Fruit fly (Drosophila melanogaster) whole organism, embryonic: ENCODE measurements around the gene CG9444.

ENCODE experiments used
- CG10267 ChIP-seq: fragments of 200-800 bp; sonication (Bioruptor generic); optimal IDR thresholded peaks from 2 replicates; lab custom pipeline; 2018; ENCODE audit warnings: missing biosample characterization, mild to moderate bottlenecking, missing genetic modification characterization, moderate library complexity
- CG11398 ChIP-seq: fragments of 200-800 bp; sonication (Bioruptor generic); optimal IDR thresholded peaks from 2 replicates; lab custom pipeline; 2016; ENCODE audit warnings: missing biosample characterization, missing genetic modification characterization
- CG13424 ChIP-seq: fragments of 200-800 bp; sonication (Bioruptor generic); optimal IDR thresholded peaks from 2 replicates; lab custom pipeline; 2019; ENCODE audit warnings: missing biosample characterization, mild to moderate bottlenecking, missing genetic modification characterization, moderate library complexity
- CG13624 ChIP-seq: fragments of 200-800 bp; sonication (Bioruptor generic); optimal IDR thresholded peaks from 2 replicates; lab custom pipeline; 2016; ENCODE audit warnings: missing biosample characterization, missing genetic modification characterization
- CG13894 ChIP-seq: fragments of 200-800 bp; sonication (Bioruptor generic); optimal IDR thresholded peaks from 3 replicates; lab custom pipeline; 2018; ENCODE audit warnings: missing biosample characterization, mild to moderate bottlenecking, missing genetic modification characterization, moderate library complexity
- CG14710 ChIP-seq: fragments of 200-800 bp; sonication (Bioruptor generic); optimal IDR thresholded peaks from 3 replicates; lab custom pipeline; 2019; ENCODE audit warnings: missing biosample characterization, mild to moderate bottlenecking, missing genetic modification characterization, moderate library complexity
- CG15514 ChIP-seq: fragments of 200-800 bp; sonication (Bioruptor generic); optimal IDR thresholded peaks from 3 replicates; lab custom pipeline; 2017; ENCODE audit warnings: missing biosample characterization, missing genetic modification characterization, mild to moderate bottlenecking, moderate library complexity, missing genetic modification reagents
- CG15601 ChIP-seq: fragments of 200-800 bp; sonication (Bioruptor generic); optimal IDR thresholded peaks from 3 replicates; lab custom pipeline; 2019; ENCODE audit warnings: missing biosample characterization, mild to moderate bottlenecking, missing genetic modification characterization, moderate library complexity
- CG1602 ChIP-seq: fragments of 200-800 bp; sonication (Bioruptor generic); optimal IDR thresholded peaks from 3 replicates; lab custom pipeline; 2016; ENCODE audit warnings: missing biosample characterization, missing genetic modification characterization
- CG1603 ChIP-seq: fragments of 200-800 bp; sonication (Bioruptor generic); optimal IDR thresholded peaks from 2 replicates; lab custom pipeline; 2019; ENCODE audit warnings: missing biosample characterization, mild to moderate bottlenecking, missing genetic modification characterization, moderate library complexity
- CG18262 ChIP-seq: fragments of 200-800 bp; optimal IDR thresholded peaks from 3 replicates; lab custom pipeline; 2019; ENCODE audit warnings: missing biosample characterization, mild to moderate bottlenecking, missing genetic modification characterization, moderate library complexity
- CG2712 ChIP-seq: fragments of 200-800 bp; optimal IDR thresholded peaks from 3 replicates; lab custom pipeline; 2019; ENCODE audit warnings: missing biosample characterization, mild to moderate bottlenecking, missing genetic modification characterization, moderate library complexity
- CG30020 ChIP-seq: fragments of 200-800 bp; optimal IDR thresholded peaks from 2 replicates; lab custom pipeline; 2019; ENCODE audit warnings: missing biosample characterization, mild to moderate bottlenecking, missing genetic modification characterization, moderate library complexity
- CG5180 ChIP-seq: fragments of 200-800 bp; sonication (Bioruptor generic); optimal IDR thresholded peaks from 3 replicates; lab custom pipeline; 2017; ENCODE audit warnings: missing biosample characterization, missing genetic modification characterization, mild to moderate bottlenecking, moderate library complexity, missing genetic modification reagents
- CG6683 ChIP-seq: fragments of 200-800 bp; sonication (Bioruptor generic); optimal IDR thresholded peaks from 2 replicates; lab custom pipeline; 2017; ENCODE audit warnings: missing biosample characterization, mild to moderate bottlenecking, missing genetic modification characterization, missing genetic modification reagents
- CG6791 ChIP-seq: fragments of 200-800 bp; sonication (Bioruptor generic); IDR thresholded peaks from 3 replicates; pipeline ENCODE4 v1.3.6; 2022; ENCODE audit warnings: missing biosample characterization, missing genetic modification characterization; ENCODE audit not compliant: partially characterized antibody
- CG7963 ChIP-seq: fragments of 200-800 bp; sonication (Bioruptor generic); IDR thresholded peaks from 3 replicates; pipeline ENCODE4 v1.3.6; 2022; ENCODE audit warnings: missing biosample characterization, missing genetic modification characterization; ENCODE audit not compliant: partially characterized antibody
- CG9437 ChIP-seq: fragments of 200-800 bp; sonication (Bioruptor generic); optimal IDR thresholded peaks from 2 replicates; lab custom pipeline; 2018; ENCODE audit warnings: missing biosample characterization, mild to moderate bottlenecking, missing genetic modification characterization
- CG9727 ChIP-seq: fragments of 200-800 bp; sonication (Bioruptor generic); optimal IDR thresholded peaks from 3 replicates; lab custom pipeline; 2017; ENCODE audit warnings: missing biosample characterization, mild to moderate bottlenecking, missing genetic modification characterization
- CG9876 ChIP-seq: fragments of 200-800 bp; sonication (Bioruptor generic); optimal IDR thresholded peaks from 2 replicates; lab custom pipeline; 2016; ENCODE audit warnings: missing biosample characterization, missing genetic modification characterization
- Fer3 ChIP-seq: fragments of 200-800 bp; sonication (Bioruptor generic); optimal IDR thresholded peaks from 2 replicates; lab custom pipeline; 2018; ENCODE audit warnings: missing biosample characterization, mild to moderate bottlenecking, missing genetic modification characterization, moderate library complexity
- HmgZ ChIP-seq: fragments of 200-800 bp; sonication (Bioruptor generic); optimal IDR thresholded peaks from 2 replicates; lab custom pipeline; 2018; ENCODE audit warnings: missing biosample characterization, mild to moderate bottlenecking, missing genetic modification characterization
- Max ChIP-seq: fragments of 200-800 bp; sonication (Bioruptor generic); optimal IDR thresholded peaks from 2 replicates; lab custom pipeline; 2016; ENCODE audit warnings: missing biosample characterization, mild to moderate bottlenecking, missing genetic modification characterization
- NC2β ChIP-seq: fragments of 200-800 bp; sonication (Bioruptor generic); optimal IDR thresholded peaks from 2 replicates; lab custom pipeline; 2016; ENCODE audit warnings: missing biosample characterization, missing genetic modification characterization
- Nf-YB ChIP-seq: fragments of 200-800 bp; sonication (Bioruptor generic); optimal IDR thresholded peaks from 3 replicates; lab custom pipeline; 2019; ENCODE audit warnings: missing biosample characterization, mild to moderate bottlenecking, missing genetic modification characterization, moderate library complexity
- PHDP ChIP-seq: fragments of 200-800 bp; sonication (Bioruptor generic); optimal IDR thresholded peaks from 3 replicates; lab custom pipeline; 2018; ENCODE audit warnings: missing biosample characterization, mild to moderate bottlenecking, missing genetic modification characterization, moderate library complexity
- Sin3A ChIP-seq: fragments of >200 bp; optimal IDR thresholded peaks from 2 replicates; lab custom pipeline; 2018
- Xbp1 ChIP-seq: fragments of 200-800 bp; sonication (Bioruptor generic); optimal IDR thresholded peaks from 3 replicates; lab custom pipeline; 2016; ENCODE audit warnings: missing biosample characterization, mild to moderate bottlenecking, missing genetic modification characterization
- ato ChIP-seq: fragments of 200-800 bp; sonication (Bioruptor generic); IDR thresholded peaks from 2 replicates; pipeline ENCODE4 v1.3.6; 2022; ENCODE audit warnings: missing biosample characterization, missing genetic modification characterization; ENCODE audit not compliant: partially characterized antibody
- bowl ChIP-seq: fragments of 200-800 bp; sonication (Bioruptor generic); IDR thresholded peaks from 2 replicates; pipeline ENCODE4 v1.3.6; 2022; ENCODE audit warnings: missing biosample characterization, missing genetic modification characterization
- disco-r ChIP-seq: fragments of 200-800 bp; sonication (Bioruptor generic); optimal IDR thresholded peaks from 2 replicates; lab custom pipeline; 2016; ENCODE audit warnings: missing biosample characterization, missing genetic modification characterization
- dmrt99B ChIP-seq: fragments of 200-800 bp; sonication (Bioruptor generic); optimal IDR thresholded peaks from 2 replicates; lab custom pipeline; 2018; ENCODE audit warnings: missing biosample characterization, mild to moderate bottlenecking, missing genetic modification characterization, moderate library complexity
- ems ChIP-seq: fragments of 200-800 bp; sonication (Bioruptor generic); optimal IDR thresholded peaks from 3 replicates; lab custom pipeline; 2016; ENCODE audit warnings: missing biosample characterization, missing genetic modification characterization
- gro ChIP-seq: fragments of 200-800 bp; sonication (Bioruptor generic); optimal IDR thresholded peaks from 2 replicates; lab custom pipeline; 2016; ENCODE audit warnings: missing biosample characterization, missing genetic modification characterization
- hb ChIP-seq: fragments of 200-800 bp; sonication (Bioruptor generic); IDR thresholded peaks from 3 replicates; pipeline ENCODE4 v1.3.6; 2022; ENCODE audit warnings: missing biosample characterization, missing genetic modification characterization; ENCODE audit not compliant: partially characterized antibody
- jumu ChIP-seq: fragments of 200-800 bp; sonication (Bioruptor generic); optimal IDR thresholded peaks from 3 replicates; lab custom pipeline; 2016; ENCODE audit warnings: missing biosample characterization, missing genetic modification characterization
- knrl ChIP-seq: fragments of 200-800 bp; sonication (Bioruptor generic); IDR thresholded peaks from 3 replicates; pipeline ENCODE4 v1.3.6; 2022; ENCODE audit warnings: missing biosample characterization, missing genetic modification characterization; ENCODE audit not compliant: partially characterized antibody
- lola ChIP-seq, 3 experiments: fragments of >200 bp in 2 of 3; fragments of 200-800 bp in 1 of 3; sonication (Bioruptor generic) in 1 of 3; optimal IDR thresholded peaks; 2 replicates each; lab custom pipeline; 2017 to 2019; ENCODE audit warnings: missing biosample characterization in 3 of 3, missing genetic modification characterization in 3 of 3, mild to moderate bottlenecking in 1 of 3, moderate library complexity in 1 of 3
- nmo ChIP-seq: fragments of 200-800 bp; sonication (Bioruptor generic); optimal IDR thresholded peaks from 2 replicates; lab custom pipeline; 2018; ENCODE audit warnings: missing biosample characterization, mild to moderate bottlenecking, missing genetic modification characterization, moderate library complexity
- p53 ChIP-seq: fragments of 200-800 bp; sonication (Bioruptor generic); optimal IDR thresholded peaks from 2 replicates; lab custom pipeline; 2016; ENCODE audit warnings: missing biosample characterization, missing genetic modification characterization
- pan ChIP-seq, 4 experiments: fragments of >200 bp in 3 of 4; fragments of 200-800 bp in 1 of 4; sonication (Bioruptor generic) in 1 of 4; optimal IDR thresholded peaks in 3 of 4; IDR thresholded peaks in 1 of 4; 2 replicates each; pipeline versions ENCODE4 v1.3.6 to Lab custom; 2017 to 2022; ENCODE audit warnings: missing biosample characterization in 2 of 4, missing genetic modification characterization in 2 of 4, mixed read lengths in 1 of 4
- pb ChIP-seq: fragments of 200-800 bp; sonication (Bioruptor generic); optimal IDR thresholded peaks from 3 replicates; lab custom pipeline; 2016; ENCODE audit warnings: missing biosample characterization, missing genetic modification characterization
- phol ChIP-seq: fragments of 200-800 bp; sonication (Bioruptor generic); optimal IDR thresholded peaks from 3 replicates; lab custom pipeline; 2018; ENCODE audit warnings: missing biosample characterization, mild to moderate bottlenecking, missing genetic modification characterization, moderate library complexity
- pzg ChIP-seq: fragments of 200-800 bp; sonication (Bioruptor generic); optimal IDR thresholded peaks from 3 replicates; lab custom pipeline; 2018; ENCODE audit warnings: missing biosample characterization, mild to moderate bottlenecking, missing genetic modification characterization, moderate library complexity
- scrt ChIP-seq: fragments of 200-800 bp; sonication (Bioruptor generic); optimal IDR thresholded peaks from 2 replicates; lab custom pipeline; 2018; ENCODE audit warnings: missing biosample characterization, mild to moderate bottlenecking, missing genetic modification characterization, moderate library complexity
- sens ChIP-seq: fragments of 200-800 bp; sonication (Bioruptor generic); peaks from one replicate; lab custom pipeline; 2016; ENCODE audit warnings: missing biosample characterization, missing genetic modification characterization
- sug ChIP-seq: fragments of 200-800 bp; optimal IDR thresholded peaks from 2 replicates; lab custom pipeline; 2019; ENCODE audit warnings: missing biosample characterization, mild to moderate bottlenecking, missing genetic modification characterization, moderate library complexity
- tna ChIP-seq: fragments of 200-800 bp; sonication (Bioruptor generic); IDR thresholded peaks from 2 replicates; pipeline ENCODE4 v1.3.6; 2022; ENCODE audit warnings: missing biosample characterization, missing genetic modification characterization; ENCODE audit not compliant: partially characterized antibody
- unc-4 ChIP-seq: fragments of 200-800 bp; sonication (Bioruptor generic); IDR thresholded peaks from 2 replicates; pipeline ENCODE4 v1.3.6; 2022; ENCODE audit warnings: missing biosample characterization, missing genetic modification characterization; ENCODE audit not compliant: partially characterized antibody

CG9444 gene

DNA sequence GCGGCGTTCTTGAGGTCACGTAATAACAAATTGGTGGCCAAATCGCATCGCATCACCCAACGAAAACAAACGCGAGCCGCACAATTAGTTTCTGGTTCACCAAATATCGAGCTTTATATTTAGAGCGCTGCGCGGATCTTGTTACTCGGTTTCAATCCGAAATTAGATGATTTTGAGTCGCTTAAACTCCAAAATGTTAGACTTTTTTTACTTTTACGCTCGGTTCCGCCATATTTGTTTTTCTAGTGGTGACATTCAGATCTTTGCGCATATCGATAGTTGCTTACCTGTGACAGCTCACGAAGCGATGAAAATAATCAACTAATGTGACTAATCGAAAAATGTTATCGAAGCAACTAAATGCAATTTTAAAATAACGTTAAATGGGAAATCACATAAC, 46.7 kb downstream of the CG9444 start, which contains the start of gene Scm (continued):
- no peak for TF ChIP-seq CG9727
- no peak for TF ChIP-seq jumu (GFP tag; lab: Kevin White, UChicago)
- peak; percentile 47 for TF ChIP-seq CG2712 (tag; lab: Kevin White, UChicago)
- peak; percentile 4 for TF ChIP-seq CG11398 (GFP tag; lab: Kevin White, UChicago)
- TF ChIP-seq CG1603 (tag; lab: Kevin White, UChicago): peak; percentile 77
- no peak for TF ChIP-seq Fer3 (tag; lab: Kevin White, UChicago)
- no peak for TF ChIP-seq dmrt99B
- no peak for TF ChIP-seq Max (GFP tag; lab: Kevin White, UChicago)
- TF ChIP-seq CG9876: peak; percentile 1
- TF ChIP-seq sug (tag; lab: Kevin White, UChicago): peak; percentile 26
- TF ChIP-seq CG7963 (GFP tag; lab: Robert Waterston, UW): peak; percentile 93
- TF ChIP-seq disco-r (GFP tag; lab: Kevin White, UChicago): no peak
- TF ChIP-seq tna (GFP tag; lab: Robert Waterston, UW): peak; percentile 89
- peak; percentile 19 for TF ChIP-seq gro (GFP tag; lab: Kevin White, UChicago)
- TF ChIP-seq CG15601 (tag; lab: Kevin White, UChicago): peak; percentile 28
- TF ChIP-seq CG13894 (tag; lab: Kevin White, UChicago): peak; percentile 2
- peak; percentile 100 for TF ChIP-seq phol (tag; lab: Kevin White, UChicago)
- peak; percentile 59 for TF ChIP-seq Nf-YB (GFP tag; lab: Kevin White, UChicago)
- TF ChIP-seq pan (optimal IDR thresholded peaks at IDR 0.05; lab: Kevin White, UChicago): no peak
- TF ChIP-seq pan (GFP tag; optimal IDR thresholded peaks at IDR 0.05 in 1 of 2, IDR thresholded peaks at IDR 0.05 in 1 of 2): no peak
- TF ChIP-seq NC2β (GFP tag; lab: Kevin White, UChicago): peak; percentile 3
- peak; percentile 97 for TF ChIP-seq CG6791 (GFP tag; lab: Robert Waterston, UW)
- peak; percentile 19 for TF ChIP-seq CG18262 (tag; lab: Kevin White, UChicago)
- peak; percentile 23 for TF ChIP-seq scrt (GFP tag; lab: Kevin White, UChicago)
- peak; percentile 88 for TF ChIP-seq pzg (GFP tag; lab: Kevin White, UChicago)
- peak; percentile 2 for TF ChIP-seq ems (GFP tag; lab: Kevin White, UChicago)
- no peak for TF ChIP-seq lola (GFP tag; optimal IDR thresholded peaks at IDR 0.05; lab: Kevin White, UChicago)
- peak; percentile 88 for TF ChIP-seq knrl
- peak; percentile 82 for TF ChIP-seq hb (GFP tag; lab: Robert Waterston, UW)
- TF ChIP-seq Xbp1: peak; percentile 19
- peak; percentile 91 for TF ChIP-seq CG9437
- peak; percentile 36 for TF ChIP-seq CG13624
- peak; percentile 3 for TF ChIP-seq CG13424
- no peak for TF ChIP-seq p53 (GFP tag; lab: Kevin White, UChicago)
- peak; percentile 25 for TF ChIP-seq PHDP (tag; lab: Kevin White, UChicago)
- TF ChIP-seq HmgZ (tag; lab: Kevin White, UChicago): peak; percentile 70
- peak; percentile 15 for TF ChIP-seq Sin3A (lab: Kevin White, UChicago)
- no peak for TF ChIP-seq bowl (GFP tag; lab: Robert Waterston, UW)
- TF ChIP-seq CG30020: peak; percentile 52
- peak; percentile 54 for TF ChIP-seq CG14710
- TF ChIP-seq CG1602: no peak
- peak; percentile 76 for TF ChIP-seq sens
- no peak for TF ChIP-seq pb (GFP tag; lab: Kevin White, UChicago)
- peak; percentile 92 for TF ChIP-seq unc-4 (GFP tag; lab: Robert Waterston, UW)
- peak; percentile 89 for TF ChIP-seq ato
- peak; percentile 60 for TF ChIP-seq CG10267
- peak; percentile 54 for TF ChIP-seq nmo
- no peak for TF ChIP-seq CG6683
- TF ChIP-seq CG15514: peak; percentile 63
- TF ChIP-seq CG5180 (GFP tag; lab: Kevin White, UChicago): no peak
